Worm (Caenorhabditis elegans) whole organism, L1 larva: ENCODE measurements around the gene cyp-13A1.

ENCODE experiments used
- aha-1 ChIP-seq: fragments of 150-350 bp; optimal IDR thresholded peaks from 2 replicates; lab custom pipeline; 2014; ENCODE audit warnings: missing biosample characterization, missing genetic modification characterization
- alr-1 ChIP-seq: fragments of 200-800 bp; sonication (Bioruptor generic); optimal IDR thresholded peaks from 2 replicates; lab custom pipeline; 2018; ENCODE audit warnings: borderline replicate concordance, mild to moderate bottlenecking, missing genetic modification characterization, missing compliant biosample characterization
- aly-2 ChIP-seq: fragments of 150-350 bp; optimal IDR thresholded peaks from 2 replicates; lab custom pipeline; 2014; ENCODE audit warnings: missing biosample characterization, missing genetic modification characterization
- ama-1 ChIP-seq: fragments of 150-350 bp; optimal IDR thresholded peaks from 2 replicates; lab custom pipeline; 2014
- ceh-8 ChIP-seq: fragments of 200-800 bp; sonication (Bioruptor generic); optimal IDR thresholded peaks from 2 replicates; lab custom pipeline; 2018; ENCODE audit warnings: mild to moderate bottlenecking, missing genetic modification characterization, moderate library complexity, missing compliant biosample characterization
- ceh-82 ChIP-seq, 3 experiments: fragments of 150-350 bp in 1 of 3; sonication (generic microtip) in 2 of 3; optimal IDR thresholded peaks; 2 replicates each; lab custom pipeline; 2014 to 2017; ENCODE audit warnings: missing biosample characterization in 3 of 3, missing genetic modification characterization in 3 of 3
- ceh-88 ChIP-seq: fragments of 200-800 bp; sonication (Bioruptor generic); IDR thresholded peaks from 2 replicates; pipeline ENCODE4 v1.3.6; 2022; ENCODE audit warnings: missing genetic modification characterization, missing compliant biosample characterization
- dpl-1 ChIP-seq, 3 experiments: fragments of 150-350 bp in 2 of 3; sonication (generic microtip) in 1 of 3; optimal IDR thresholded peaks; 2 replicates each; lab custom pipeline; 2014 to 2017; ENCODE audit warnings: missing biosample characterization in 3 of 3, missing genetic modification characterization in 3 of 3, missing genetic modification reagents in 3 of 3
- efl-1 ChIP-seq, 4 experiments: fragments of 150-350 bp; optimal IDR thresholded peaks in 3 of 4; peaks in 1 of 4; 1 replicate in 1 of 4; 2 replicates in 3 of 4; lab custom pipeline; 2014; ENCODE audit warnings: missing biosample characterization in 2 of 4, missing genetic modification characterization in 2 of 4, missing genetic modification reagents in 2 of 4
- elt-2 ChIP-seq: sonication (generic microtip); optimal IDR thresholded peaks from 2 replicates; lab custom pipeline; 2016; ENCODE audit warnings: missing genetic modification characterization, mild to moderate bottlenecking, inconsistent platforms, missing compliant biosample characterization, missing genetic modification reagents
- elt-3 ChIP-seq, 6 experiments: fragments of 150-350 bp in 1 of 6; sonication (generic microtip); optimal IDR thresholded peaks; 2 replicates each; lab custom pipeline; 2017 to 2018; ENCODE audit warnings: missing biosample characterization in 6 of 6, missing genetic modification characterization in 6 of 6, inconsistent platforms in 1 of 6
- fkh-10 ChIP-seq: sonication (generic microtip); optimal IDR thresholded peaks from 2 replicates; lab custom pipeline; 2017; ENCODE audit warnings: missing biosample characterization, missing genetic modification reagents, missing genetic modification characterization
- fos-1 ChIP-seq: fragments of 150-350 bp; optimal IDR thresholded peaks from 2 replicates; lab custom pipeline; 2014; ENCODE audit warnings: missing biosample characterization, missing genetic modification characterization
- grh-1 ChIP-seq: fragments of 200-800 bp; sonication (Bioruptor generic); IDR thresholded peaks from 2 replicates; pipeline ENCODE4 v1.3.6; 2022; ENCODE audit warnings: missing genetic modification reagents, missing genetic modification characterization, missing compliant biosample characterization
- hlh-4 ChIP-seq: sonication (generic microtip); optimal IDR thresholded peaks from 2 replicates; lab custom pipeline; 2016; ENCODE audit warnings: mild to moderate bottlenecking, missing genetic modification characterization, missing compliant biosample characterization
- hpl-2 ChIP-seq: fragments of 150-350 bp; optimal IDR thresholded peaks from 2 replicates; lab custom pipeline; 2014; ENCODE audit warnings: missing biosample characterization, missing genetic modification reagents, missing genetic modification characterization
- irx-1 ChIP-seq: sonication (generic microtip); optimal IDR thresholded peaks from 2 replicates; lab custom pipeline; 2016; ENCODE audit warnings: missing genetic modification characterization, missing compliant biosample characterization
- isw-1 ChIP-seq: fragments of 200-800 bp; sonication (Bioruptor generic); IDR thresholded peaks from 2 replicates; pipeline ENCODE4 v1.3.6; 2022; ENCODE audit warnings: missing genetic modification characterization, missing compliant biosample characterization
- lin-13 ChIP-seq: fragments of 150-350 bp; optimal IDR thresholded peaks from 2 replicates; lab custom pipeline; 2014; ENCODE audit warnings: missing biosample characterization, missing genetic modification reagents, missing genetic modification characterization
- lin-14 ChIP-seq: fragments of 200-800 bp; sonication (Bioruptor generic); optimal IDR thresholded peaks from 2 replicates; lab custom pipeline; 2018; ENCODE audit warnings: mild to moderate bottlenecking, missing genetic modification characterization, moderate library complexity, missing compliant biosample characterization
- lin-39 ChIP-seq: fragments of 150-350 bp; optimal IDR thresholded peaks from 2 replicates; lab custom pipeline; 2014; ENCODE audit warnings: missing biosample characterization, missing genetic modification reagents, missing genetic modification characterization
- lsy-2 ChIP-seq, 2 experiments: fragments of 150-350 bp; optimal IDR thresholded peaks; 2 replicates each; lab custom pipeline; 2014; ENCODE audit warnings: missing biosample characterization in 2 of 2, missing genetic modification characterization in 2 of 2
- mef-2 ChIP-seq: fragments of 150-350 bp; optimal IDR thresholded peaks from 2 replicates; lab custom pipeline; 2014; ENCODE audit warnings: missing biosample characterization, missing genetic modification characterization
- nhr-11 ChIP-seq: fragments of 150-350 bp; optimal IDR thresholded peaks from 2 replicates; lab custom pipeline; 2014; ENCODE audit warnings: missing biosample characterization, missing genetic modification characterization
- nhr-47 ChIP-seq: sonication (generic microtip); optimal IDR thresholded peaks from 2 replicates; lab custom pipeline; 2016; ENCODE audit warnings: mild to moderate bottlenecking, missing genetic modification characterization, moderate library complexity, missing compliant biosample characterization
- nhr-85 ChIP-seq: sonication (generic microtip); peaks from one replicate; lab custom pipeline; 2016; ENCODE audit warnings: missing genetic modification characterization, inconsistent platforms, missing compliant biosample characterization
- nhr-90 ChIP-seq: sonication (generic microtip); optimal IDR thresholded peaks from 2 replicates; lab custom pipeline; 2016; ENCODE audit warnings: mild to moderate bottlenecking, missing genetic modification characterization, missing compliant biosample characterization; ENCODE audit not compliant: poor library complexity
- pqm-1 ChIP-seq: sonication (generic microtip); optimal IDR thresholded peaks from 3 replicates; lab custom pipeline; 2017; ENCODE audit warnings: missing biosample characterization, missing genetic modification characterization
- skn-1 ChIP-seq: fragments of 150-350 bp; optimal IDR thresholded peaks from 2 replicates; lab custom pipeline; 2014; ENCODE audit warnings: missing biosample characterization, missing genetic modification characterization
- snpc-4 ChIP-seq: fragments of 150-350 bp; optimal IDR thresholded peaks from 2 replicates; lab custom pipeline; 2014; ENCODE audit warnings: missing biosample characterization, missing genetic modification characterization
- sptf-1 ChIP-seq: fragments of 150-350 bp; optimal IDR thresholded peaks from 2 replicates; lab custom pipeline; 2014; ENCODE audit warnings: missing biosample characterization, missing genetic modification characterization
- swsn-7 ChIP-seq: sonication (generic microtip); optimal IDR thresholded peaks from 2 replicates; lab custom pipeline; 2016; ENCODE audit warnings: missing genetic modification characterization, missing compliant biosample characterization
- tlp-1 ChIP-seq: fragments of 150-350 bp; optimal IDR thresholded peaks from 2 replicates; lab custom pipeline; 2014; ENCODE audit warnings: missing biosample characterization, missing genetic modification characterization
- unc-98 ChIP-seq: fragments of 200-800 bp; sonication (Bioruptor generic); IDR thresholded peaks from 2 replicates; pipeline ENCODE4 v1.3.6; 2022; ENCODE audit warnings: missing genetic modification characterization, missing compliant biosample characterization
- zag-1 ChIP-seq: fragments of 150-350 bp; optimal IDR thresholded peaks from 2 replicates; lab custom pipeline; 2014; ENCODE audit warnings: missing biosample characterization, missing genetic modification characterization
- ztf-4 ChIP-seq: fragments of 150-350 bp; optimal IDR thresholded peaks from 2 replicates; lab custom pipeline; 2014; ENCODE audit warnings: missing biosample characterization, missing genetic modification characterization

Gene cyp-13A1

ce11 chrII:9742784-9743183 lies 39.0 kb downstream of the cyp-13A1 start, which contains the start of gene pno-1:
TSS of gene pno-1 (minus strand) at chrII:9742884.
- no peak for TF ChIP-seq aha-1 (tag; lab: Kevin White, UChicago)
- no peak for TF ChIP-seq grh-1 (GFP tag; lab: Robert Waterston, UW)
- TF ChIP-seq ceh-82 (tag; optimal IDR thresholded peaks at IDR 0.05; lab: Kevin White, UChicago): no peak
- TF ChIP-seq skn-1 (tag; lab: Kevin White, UChicago): no peak
- TF ChIP-seq tlp-1 (tag; lab: Kevin White, UChicago): no peak
- TF ChIP-seq nhr-90 (tag; lab: Kevin White, UChicago): no peak
- no peak for TF ChIP-seq mef-2
- TF ChIP-seq isw-1: no peak
- no peak for TF ChIP-seq lin-39 (tag; lab: Kevin White, UChicago)

ce11 chrII:9741400-9741799 lies 40.4 kb downstream of the cyp-13A1 start:
- no peak for TF ChIP-seq lin-14 (GFP tag; lab: Kevin White, UChicago)
- no peak for TF ChIP-seq sptf-1 (tag; lab: Kevin White, UChicago)
- TF ChIP-seq lin-13 (GFP tag; lab: Kevin White, UChicago): no peak
- TF ChIP-seq isw-1: no peak
- no peak for TF ChIP-seq nhr-47
- no peak for TF ChIP-seq unc-98
- no peak for TF ChIP-seq hlh-4 (tag; lab: Kevin White, UChicago)

- TF ChIP-seq hpl-2 (no peak), efl-1 (optimal IDR thresholded peaks at IDR 0.05; lab: Kevin White, UChicago) (no peak), efl-1 (GFP tag; optimal IDR thresholded peaks at IDR 0.05 in 1 of 2; lab: Kevin White, UChicago) (peak in 1 of 2 experiments; percentile 46), lin-39 (tag; lab: Kevin White, UChicago) (no peak), dpl-1 (GFP tag; optimal IDR thresholded peaks at IDR 0.05; lab: Kevin White, UChicago) (no peak), aha-1 (tag; lab: Kevin White, UChicago) (no peak), fkh-10 (GFP tag; lab: Kevin White, UChicago) (no peak), lsy-2 (tag; optimal IDR thresholded peaks at IDR 0.05; lab: Kevin White, UChicago) (peak in 1 of 2 experiments; percentile 53), ama-1 (no peak), zag-1 (tag; lab: Kevin White, UChicago) (no peak), snpc-4 (tag; lab: Kevin White, UChicago) (no peak), ceh-8 (no peak), ztf-4 (tag; lab: Kevin White, UChicago) (no peak), elt-2 (tag; lab: Kevin White, UChicago) (peak; percentile 14), nhr-85 (tag; lab: Kevin White, UChicago) (no peak), ceh-88 (GFP tag; lab: Robert Waterston, UW) (no peak)
Observed at ce11 chrII:9740552-9740951, 41.2 kb downstream of the cyp-13A1 start.

- TF ChIP-seq ama-1 (no peak), pqm-1 (tag; lab: Kevin White, UChicago) (no peak), dpl-1 (GFP tag; optimal IDR thresholded peaks at IDR 0.05; lab: Kevin White, UChicago) (no peak), nhr-90 (tag; lab: Kevin White, UChicago) (no peak), aly-2 (no peak), nhr-11 (tag; lab: Kevin White, UChicago) (no peak), hpl-2 (no peak), ztf-4 (tag; lab: Kevin White, UChicago) (no peak), alr-1 (tag; lab: Kevin White, UChicago) (no peak), ceh-8 (no peak), mef-2 (no peak), elt-2 (tag; lab: Kevin White, UChicago) (peak; percentile 51), efl-1 (optimal IDR thresholded peaks at IDR 0.05; lab: Kevin White, UChicago) (no peak), efl-1 (GFP tag; optimal IDR thresholded peaks at IDR 0.05 in 1 of 2; lab: Kevin White, UChicago) (peak in 1 of 2 experiments; percentile 85), lin-14 (GFP tag; lab: Kevin White, UChicago) (peak; percentile 6), hlh-4 (tag; lab: Kevin White, UChicago) (no peak), fos-1 (no peak), swsn-7 (tag; lab: Kevin White, UChicago) (no peak), elt-3 (tag; optimal IDR thresholded peaks at IDR 0.05; lab: Kevin White, UChicago) (no peak), irx-1 (tag; lab: Kevin White, UChicago) (no peak)
Observed at ce11 chrII:9738820-9739219, 43.0 kb downstream of the cyp-13A1 start.
